Fruit fly (Drosophila melanogaster) whole organism, embryonic: ENCODE measurements around the gene CG14615.

Experiments
- Aef1 ChIP-seq: fragments of 200-800 bp; sonication (Bioruptor generic); IDR thresholded peaks from 3 replicates; pipeline ENCODE4 v1.3.6; 2022; ENCODE audit warnings: missing biosample characterization, missing genetic modification characterization
- B-H1 ChIP-seq: fragments of 200-800 bp; sonication (Bioruptor generic); IDR thresholded peaks from 3 replicates; pipeline ENCODE4 v1.3.6; 2022; ENCODE audit warnings: missing biosample characterization, missing genetic modification characterization
- Blimp-1 ChIP-seq: fragments of 200-800 bp; sonication (Bioruptor generic); optimal IDR thresholded peaks from 3 replicates; lab custom pipeline; 2018; ENCODE audit warnings: missing biosample characterization, missing genetic modification characterization, mild to moderate bottlenecking, moderate library complexity, missing genetic modification reagents
- CG10209 ChIP-seq: fragments of 200-800 bp; sonication (Bioruptor generic); optimal IDR thresholded peaks from 3 replicates; lab custom pipeline; 2017; ENCODE audit warnings: missing biosample characterization, mild to moderate bottlenecking, missing genetic modification characterization, missing genetic modification reagents
- CG10366 ChIP-seq: fragments of 200-800 bp; sonication (Bioruptor generic); IDR thresholded peaks from 2 replicates; pipeline ENCODE4 v1.3.6; 2022; ENCODE audit warnings: missing biosample characterization, missing genetic modification characterization
- CG11085 ChIP-seq: fragments of 200-800 bp; sonication (Bioruptor generic); IDR thresholded peaks from 2 replicates; pipeline ENCODE4 v1.3.6; 2022; ENCODE audit warnings: missing biosample characterization, missing genetic modification characterization
- CG11093 ChIP-seq: fragments of 200-800 bp; sonication (Bioruptor generic); IDR thresholded peaks from 3 replicates; pipeline ENCODE4 v1.3.6; 2022; ENCODE audit warnings: missing biosample characterization, missing genetic modification characterization
- CG12104 ChIP-seq: fragments of 200-800 bp; sonication (Bioruptor generic); optimal IDR thresholded peaks from 3 replicates; lab custom pipeline; 2016; ENCODE audit warnings: missing biosample characterization, missing genetic modification characterization
- CG12236 ChIP-seq: fragments of 200-800 bp; sonication (Bioruptor generic); optimal IDR thresholded peaks from 2 replicates; lab custom pipeline; 2016; ENCODE audit warnings: missing biosample characterization, missing genetic modification characterization
- CG14441 ChIP-seq: fragments of 200-800 bp; sonication (Bioruptor generic); IDR thresholded peaks from 2 replicates; pipeline ENCODE4 v1.3.6; 2022; ENCODE audit warnings: missing biosample characterization, missing genetic modification characterization
- CG16863 ChIP-seq: fragments of 200-800 bp; sonication (Bioruptor generic); optimal IDR thresholded peaks from 3 replicates; lab custom pipeline; 2016; ENCODE audit warnings: missing biosample characterization, missing genetic modification characterization
- CG17385 ChIP-seq: fragments of 200-800 bp; sonication (Bioruptor generic); optimal IDR thresholded peaks from 3 replicates; lab custom pipeline; 2018; ENCODE audit warnings: missing biosample characterization, mild to moderate bottlenecking, missing genetic modification characterization
- CG17612 ChIP-seq: fragments of 200-800 bp; sonication (Bioruptor generic); IDR thresholded peaks from 2 replicates; pipeline ENCODE4 v1.3.6; 2022; ENCODE audit warnings: missing biosample characterization, missing genetic modification characterization
- CG18262 ChIP-seq: fragments of 200-800 bp; optimal IDR thresholded peaks from 3 replicates; lab custom pipeline; 2019; ENCODE audit warnings: missing biosample characterization, mild to moderate bottlenecking, missing genetic modification characterization, moderate library complexity
- CG18619 ChIP-seq: fragments of 200-800 bp; sonication (Bioruptor generic); optimal IDR thresholded peaks from 3 replicates; lab custom pipeline; 2017; ENCODE audit warnings: missing biosample characterization, mild to moderate bottlenecking, missing genetic modification characterization
- CG31388 ChIP-seq: fragments of 200-800 bp; sonication (Bioruptor generic); optimal IDR thresholded peaks from 2 replicates; lab custom pipeline; 2016; ENCODE audit warnings: missing biosample characterization, missing genetic modification characterization
- CG3281 ChIP-seq: fragments of 200-800 bp; sonication (Bioruptor generic); optimal IDR thresholded peaks from 3 replicates; lab custom pipeline; 2017; ENCODE audit warnings: missing biosample characterization, mild to moderate bottlenecking, missing genetic modification characterization
- CG33557 ChIP-seq: fragments of 200-800 bp; sonication (Bioruptor generic); optimal IDR thresholded peaks from 2 replicates; lab custom pipeline; 2019; ENCODE audit warnings: missing biosample characterization, mild to moderate bottlenecking, missing genetic modification characterization, moderate library complexity
- CG34224 ChIP-seq: fragments of 200-800 bp; sonication (Bioruptor generic); IDR thresholded peaks from 3 replicates; pipeline ENCODE4 v1.3.6; 2022; ENCODE audit warnings: missing biosample characterization, missing genetic modification characterization; ENCODE audit not compliant: partially characterized antibody
- CG34376 ChIP-seq: fragments of 200-800 bp; sonication (Bioruptor generic); optimal IDR thresholded peaks from 2 replicates; lab custom pipeline; 2018; ENCODE audit warnings: missing biosample characterization, mild to moderate bottlenecking, missing genetic modification characterization
- CG4730 ChIP-seq: fragments of 200-800 bp; sonication (Bioruptor generic); IDR thresholded peaks from 2 replicates; pipeline ENCODE4 v1.3.6; 2022; ENCODE audit warnings: missing biosample characterization, missing genetic modification characterization
- CG6854 ChIP-seq: fragments of 200-800 bp; sonication (Bioruptor generic); optimal IDR thresholded peaks from 3 replicates; lab custom pipeline; 2017; ENCODE audit warnings: missing biosample characterization, mild to moderate bottlenecking, missing genetic modification characterization
- CG9437 ChIP-seq: fragments of 200-800 bp; sonication (Bioruptor generic); optimal IDR thresholded peaks from 2 replicates; lab custom pipeline; 2018; ENCODE audit warnings: missing biosample characterization, mild to moderate bottlenecking, missing genetic modification characterization
- CG9797 ChIP-seq: fragments of 200-800 bp; sonication (Bioruptor generic); optimal IDR thresholded peaks from 3 replicates; lab custom pipeline; 2018; ENCODE audit warnings: missing biosample characterization, mild to moderate bottlenecking, missing genetic modification characterization
- CTCF ChIP-seq: fragments of 200-800 bp; sonication (Bioruptor generic); optimal IDR thresholded peaks from 2 replicates; lab custom pipeline; 2017; ENCODE audit warnings: missing biosample characterization, mild to moderate bottlenecking, missing genetic modification characterization, moderate library complexity
- D19A ChIP-seq: fragments of 200-800 bp; optimal IDR thresholded peaks from 3 replicates; lab custom pipeline; 2019; ENCODE audit warnings: missing biosample characterization, mild to moderate bottlenecking, missing genetic modification characterization, moderate library complexity
- Dbx ChIP-seq: fragments of 200-800 bp; sonication (Bioruptor generic); IDR thresholded peaks from 3 replicates; pipeline ENCODE4 v1.3.6; 2022; ENCODE audit warnings: missing biosample characterization, missing genetic modification characterization
- HHEX ChIP-seq: fragments of 200-800 bp; sonication (Bioruptor generic); optimal IDR thresholded peaks from 3 replicates; lab custom pipeline; 2017; ENCODE audit warnings: missing biosample characterization, mild to moderate bottlenecking, missing genetic modification characterization, missing genetic modification reagents
- HmgD ChIP-seq: fragments of 200-800 bp; sonication (Bioruptor generic); optimal IDR thresholded peaks from 3 replicates; lab custom pipeline; 2016; ENCODE audit warnings: missing biosample characterization, missing genetic modification characterization
- Hmr ChIP-seq: fragments of 200-800 bp; sonication (Bioruptor generic); optimal IDR thresholded peaks from 3 replicates; lab custom pipeline; 2017; ENCODE audit warnings: mild to moderate bottlenecking, missing biosample characterization, missing genetic modification reagents, missing genetic modification characterization
- Nf-YA ChIP-seq: fragments of 200-800 bp; sonication (Bioruptor generic); IDR thresholded peaks from 2 replicates; pipeline ENCODE4 v1.3.6; 2022; ENCODE audit warnings: missing biosample characterization, missing genetic modification characterization
- Oli ChIP-seq: fragments of 200-800 bp; sonication (Bioruptor generic); optimal IDR thresholded peaks from 2 replicates; lab custom pipeline; 2018; ENCODE audit warnings: missing biosample characterization, mild to moderate bottlenecking, missing genetic modification characterization, moderate library complexity
- Sox100B ChIP-seq: fragments of 200-800 bp; sonication (Bioruptor generic); optimal IDR thresholded peaks from 3 replicates; lab custom pipeline; 2018; ENCODE audit warnings: missing biosample characterization, mild to moderate bottlenecking, missing genetic modification characterization
- aop ChIP-seq: fragments of 200-800 bp; sonication (Bioruptor generic); IDR thresholded peaks from 2 replicates; pipeline ENCODE4 v1.3.6; 2022; ENCODE audit warnings: missing biosample characterization, missing genetic modification characterization
- ap ChIP-seq: fragments of 200-800 bp; sonication (Bioruptor generic); IDR thresholded peaks from 2 replicates; pipeline ENCODE4 v1.3.6; 2022; ENCODE audit warnings: missing biosample characterization, missing genetic modification characterization
- caup ChIP-seq: fragments of 200-800 bp; sonication (Bioruptor generic); optimal IDR thresholded peaks from 3 replicates; lab custom pipeline; 2017; ENCODE audit warnings: missing biosample characterization, mild to moderate bottlenecking, missing genetic modification characterization, moderate library complexity; ENCODE audit not compliant: severe bottlenecking
- da ChIP-seq: fragments of 200-800 bp; sonication (Bioruptor generic); optimal IDR thresholded peaks from 2 replicates; lab custom pipeline; 2016; ENCODE audit warnings: missing biosample characterization, missing genetic modification characterization
- exex ChIP-seq: fragments of 200-800 bp; sonication (Bioruptor generic); optimal IDR thresholded peaks from 4 replicates; lab custom pipeline; 2018; ENCODE audit warnings: missing biosample characterization, mild to moderate bottlenecking, missing genetic modification characterization, moderate library complexity
- jigr1 ChIP-seq: fragments of 200-800 bp; sonication (Bioruptor generic); IDR thresholded peaks from 3 replicates; pipeline ENCODE4 v1.3.6; 2022; ENCODE audit warnings: missing biosample characterization, missing genetic modification characterization
- lilli ChIP-seq: fragments of 200-800 bp; sonication (Bioruptor generic); optimal IDR thresholded peaks from 3 replicates; lab custom pipeline; 2016; ENCODE audit warnings: missing biosample characterization, missing genetic modification characterization
- nom ChIP-seq: fragments of 200-800 bp; sonication (Bioruptor generic); optimal IDR thresholded peaks from 2 replicates; lab custom pipeline; 2017; ENCODE audit warnings: missing biosample characterization, missing genetic modification characterization, mild to moderate bottlenecking, moderate library complexity, missing genetic modification reagents
- prd ChIP-seq, 3 experiments: fragments of >200 bp in 2 of 3; fragments of 200-800 bp in 1 of 3; sonication (Bioruptor generic) in 1 of 3; optimal IDR thresholded peaks in 2 of 3; IDR thresholded peaks in 1 of 3; 2 replicates in 2 of 3; 3 replicates in 1 of 3; pipeline versions ENCODE4 v1.3.6 to Lab custom; 2017 to 2022; ENCODE audit warnings: missing biosample characterization in 1 of 3, missing genetic modification characterization in 1 of 3
- ro ChIP-seq: fragments of 200-800 bp; sonication (Bioruptor generic); IDR thresholded peaks from 2 replicates; pipeline ENCODE4 v1.3.6; 2022; ENCODE audit warnings: missing biosample characterization, missing genetic modification characterization
- scrt ChIP-seq: fragments of 200-800 bp; sonication (Bioruptor generic); optimal IDR thresholded peaks from 2 replicates; lab custom pipeline; 2018; ENCODE audit warnings: missing biosample characterization, mild to moderate bottlenecking, missing genetic modification characterization, moderate library complexity
- sima ChIP-seq: fragments of 200-800 bp; sonication (Bioruptor generic); optimal IDR thresholded peaks from 2 replicates; lab custom pipeline; 2016; ENCODE audit warnings: missing biosample characterization, missing genetic modification characterization
- sisA ChIP-seq: fragments of 200-800 bp; sonication (Bioruptor generic); IDR thresholded peaks from 2 replicates; pipeline ENCODE4 v1.3.6; 2022; ENCODE audit warnings: missing biosample characterization, missing genetic modification characterization
- tin ChIP-seq: fragments of 200-800 bp; sonication (Bioruptor generic); optimal IDR thresholded peaks from 3 replicates; lab custom pipeline; 2016; ENCODE audit warnings: missing biosample characterization, missing genetic modification characterization
- trem ChIP-seq: fragments of 200-800 bp; optimal IDR thresholded peaks from 3 replicates; lab custom pipeline; 2019; ENCODE audit warnings: missing biosample characterization, mild to moderate bottlenecking, missing genetic modification characterization, moderate library complexity
- z ChIP-seq: fragments of 200-800 bp; sonication (Bioruptor generic); IDR thresholded peaks from 3 replicates; pipeline ENCODE4 v1.3.6; 2022; ENCODE audit warnings: missing biosample characterization, missing genetic modification characterization

CG14615 gene

dm6 chrX:22487667-22488593, 38.6 kb upstream of the CG14615 start (continued):
- no peak for TF ChIP-seq CG33557 (GFP tag; lab: Kevin White, UChicago)
- TF ChIP-seq lilli: peak; percentile 1
- TF ChIP-seq scrt (GFP tag; lab: Kevin White, UChicago): peak; percentile 44
- no peak for TF ChIP-seq jigr1 (GFP tag; lab: Robert Waterston, UW)
- TF ChIP-seq z (GFP tag; lab: Robert Waterston, UW): no peak
- TF ChIP-seq aop (GFP tag; lab: Robert Waterston, UW): no peak
- TF ChIP-seq sima (GFP tag; lab: Kevin White, UChicago): no peak
- 0 out of 3 replicates have a peak, but pooled peaks have one; percentile 33 for TF ChIP-seq CG11093
- TF ChIP-seq CG12236 (GFP tag; lab: Kevin White, UChicago): no peak
- 0 out of 2 replicates have a peak, but pooled peaks have one; percentile 22 for TF ChIP-seq CG4730 (GFP tag; lab: Robert Waterston, UW)
- no peak for TF ChIP-seq HmgD
- TF ChIP-seq CG34224 (GFP tag; lab: Robert Waterston, UW): no peak
- peak; percentile 68 for TF ChIP-seq CG3281 (GFP tag; lab: Kevin White, UChicago)
- peak; percentile 24 for TF ChIP-seq D19A (tag; lab: Kevin White, UChicago)
- TF ChIP-seq CG6854: no peak
- TF ChIP-seq CG9797 (GFP tag; lab: Kevin White, UChicago): no peak
- no peak for TF ChIP-seq ro (GFP tag; lab: Robert Waterston, UW)
- TF ChIP-seq CG18262 (tag; lab: Kevin White, UChicago): peak; percentile 46
- no peak for TF ChIP-seq ap (GFP tag; lab: Robert Waterston, UW)
- peak; percentile 48; the same call in 2 of the 3 replicates for TF ChIP-seq Dbx
- TF ChIP-seq CG17612: no peak
- peak; percentile 44 for TF ChIP-seq CG10366 (GFP tag; lab: Robert Waterston, UW)
- no peak for TF ChIP-seq Nf-YA
- peak; percentile 6 for TF ChIP-seq CG12104
- peak; percentile 42; the same call in 1 of the 3 replicates for TF ChIP-seq B-H1 (GFP tag; lab: Robert Waterston, UW)
- TF ChIP-seq CG34376 (GFP tag; lab: Kevin White, UChicago): peak; percentile 61
- peak; percentile 21 for TF ChIP-seq Sox100B
- no peak for TF ChIP-seq CG11085 (GFP tag; lab: Robert Waterston, UW)
- TF ChIP-seq CG17385 (GFP tag; lab: Kevin White, UChicago): peak; percentile 25
- no peak for TF ChIP-seq da (GFP tag; lab: Kevin White, UChicago)
- peak; percentile 24 for TF ChIP-seq nom (GFP tag; lab: Kevin White, UChicago)
- no peak for TF ChIP-seq caup (GFP tag; lab: Kevin White, UChicago)
- TF ChIP-seq tin (GFP tag; lab: Kevin White, UChicago): peak; percentile 11
- TF ChIP-seq CG9437 (GFP tag; lab: Kevin White, UChicago): no peak
- TF ChIP-seq CG31388 (GFP tag; lab: Kevin White, UChicago): no peak
- peak; percentile 47 for TF ChIP-seq CG10209
- no peak for TF ChIP-seq CTCF (GFP tag; lab: Kevin White, UChicago)
- peak; percentile 34 for TF ChIP-seq CG18619
- TF ChIP-seq sisA (GFP tag; lab: Robert Waterston, UW): peak; percentile 18; the same call in 1 of the 2 replicates
- peak; percentile 52 for TF ChIP-seq Hmr (GFP tag; lab: Kevin White, UChicago)
- no peak for TF ChIP-seq CG16863 (GFP tag; lab: Kevin White, UChicago)
- TF ChIP-seq trem (tag; lab: Kevin White, UChicago): no peak
- peak; percentile 33 for TF ChIP-seq Blimp-1
- no peak for TF ChIP-seq prd (optimal IDR thresholded peaks at IDR 0.05; lab: Kevin White, UChicago)
- peak; percentile 63 for TF ChIP-seq prd (GFP tag; IDR thresholded peaks at IDR 0.05; lab: Robert Waterston, UW)
- TF ChIP-seq Aef1 (GFP tag; lab: Robert Waterston, UW): peak; percentile 42; the same call in 1 of the 3 replicates
- TF ChIP-seq HHEX: peak; percentile 27
- peak; percentile 60 for TF ChIP-seq exex (tag; lab: Kevin White, UChicago)
- TF ChIP-seq Oli (tag; lab: Kevin White, UChicago): peak; percentile 51
- peak; percentile 46 for TF ChIP-seq CG14441 (GFP tag; lab: Robert Waterston, UW)
